Worm (Caenorhabditis elegans): ENCODE data around the gene W04H10.6.

ce11 chrII:625926-626325 is 17.7 kb upstream of the W04H10.6 start:
- TF ChIP-seq dox-1 (GFP tag; IDR thresholded peaks at IDR 0.05) (no peak), madf-10 (tag; optimal IDR thresholded peaks at IDR 0.05) (no peak), K11D2.4 (GFP tag; IDR thresholded peaks at IDR 0.05) (no peak), snpc-4 (GFP tag; optimal IDR thresholded peaks at IDR 0.05) (no peak), snpc-4 (tag; optimal IDR thresholded peaks at IDR 0.05) (no peak), dpl-1 (GFP tag; optimal IDR thresholded peaks at IDR 0.05) (no peak), unc-130 (GFP tag; optimal IDR thresholded peaks at IDR 0.05) (no peak), pbrm-1 (GFP tag; IDR thresholded peaks at IDR 0.05) (no peak), ceh-91 (GFP tag; IDR thresholded peaks at IDR 0.05) (no peak), lsy-27 (tag; optimal IDR thresholded peaks at IDR 0.05; ENCODE audit: borderline replicate concordance, insufficient read depth) (no peak), rcor-1 (GFP tag; IDR thresholded peaks at IDR 0.05) (no peak)
